Worm (Caenorhabditis elegans): ENCODE results near the gene D2024.1.

DNA sequence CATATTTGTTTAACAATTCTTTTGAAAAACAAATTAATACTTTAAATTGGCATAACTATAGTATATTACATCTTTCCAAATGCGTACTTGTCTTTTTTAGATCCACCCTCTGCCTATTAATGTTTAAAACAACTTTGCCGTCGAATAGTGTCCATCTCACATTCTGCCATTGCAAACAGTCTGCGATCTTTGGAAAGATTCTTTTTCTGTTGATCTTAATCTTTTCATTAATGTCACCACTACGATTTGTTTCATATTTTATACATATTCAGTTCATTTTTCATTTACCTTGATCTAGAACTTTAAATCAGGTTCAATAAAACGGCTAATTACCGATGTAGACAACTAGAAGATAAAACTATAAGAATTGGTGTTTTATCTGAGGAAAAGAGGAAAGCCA is 12.7 kb upstream of the D2024.1 start:
- TF ChIP-seq dao-5 (tag; optimal IDR thresholded peaks at IDR 0.05) (no peak), him-1 (tag; optimal IDR thresholded peaks at IDR 0.05) (no peak)
